Worm (Caenorhabditis elegans) whole organism, dauer: Measurements from ENCODE around the gene F18E9.7.

Source experiments
- unc-62 ChIP-seq: sonication (generic microtip); optimal IDR thresholded peaks from 2 replicates; lab custom pipeline; 2017; ENCODE audit warnings: missing biosample characterization, missing genetic modification reagents, missing genetic modification characterization

Gene F18E9.7

ce11 chrX:8563663-8564450 is 33.7 kb downstream of the F18E9.7 start:
- no peak for TF ChIP-seq unc-62

- TF ChIP-seq unc-62, result no peak
Measured at ce11 chrX:8562586-8562985, 35.0 kb downstream of the F18E9.7 start.

ce11 chrX:8556614-8557196 is 40.8 kb downstream of the F18E9.7 start, which contains the start of gene utx-1:
TSS of gene utx-1 (plus strand) at chrX:8557146.
- TF ChIP-seq unc-62, result no peak

- no peak for TF ChIP-seq unc-62
Measured at ce11 chrX:8554029-8554428, 43.5 kb downstream of the F18E9.7 start.

- TF ChIP-seq unc-62, result no peak
Measured at ce11 chrX:8551687-8552327, 45.7 kb downstream of the F18E9.7 start, which contains the start of gene dhhc-14. TSS of gene dhhc-14 (plus strand) at chrX:8552277.

- TF ChIP-seq unc-62, result no peak
Measured at ce11 chrX:8550099-8550498, 47.4 kb downstream of the F18E9.7 start.

- TF ChIP-seq unc-62, result no peak
Measured at ce11 chrX:8549026-8549425, 48.5 kb downstream of the F18E9.7 start, which contains the start of gene D2021.4. TSS of gene D2021.4 (minus strand) at chrX:8549073.

ce11 chrX:8545971-8546442 is 51.5 kb downstream of the F18E9.7 start, which contains the start of gene sdha-1:
TSS of gene sdha-1 (minus strand) at chrX:8546021.
- no peak for TF ChIP-seq unc-62
